Fruit fly (Drosophila melanogaster): Measurements from ENCODE around the gene CG33986.

DNA sequence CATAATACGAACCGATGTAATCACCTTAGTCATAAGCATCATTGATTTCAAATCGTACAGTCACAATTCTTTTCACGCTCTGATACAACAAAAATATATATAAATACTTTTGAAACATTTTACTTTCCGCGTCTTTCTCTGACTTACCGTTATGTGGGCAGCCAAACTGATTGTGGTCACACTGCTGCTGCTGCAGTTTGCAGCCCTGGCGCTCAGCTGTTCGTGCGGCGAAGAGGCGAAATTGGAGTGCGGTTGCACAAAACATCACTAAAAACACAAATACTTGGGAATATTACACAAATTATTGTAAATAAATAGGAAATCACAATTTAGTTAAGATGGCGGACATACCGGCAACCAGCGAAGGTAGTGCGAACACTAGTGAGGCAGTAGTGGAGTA is 15.7 kb downstream of the CG33986 start, which contains the start of the genes gdl and gdl-ORF39:
- no peak for TF ChIP-seq Vsx2 (GFP tag; optimal IDR thresholded peaks at IDR 0.05; ENCODE audit: partially characterized antibody)
- no peak for TF ChIP-seq Myc (optimal IDR thresholded peaks at IDR 0.05)
- TF ChIP-seq h (GFP tag; optimal IDR thresholded peaks at IDR 0.05): no peak
- no peak for TF ChIP-seq jim (GFP tag; optimal IDR thresholded peaks at IDR 0.05)
- TF ChIP-seq fru (GFP tag; optimal IDR thresholded peaks at IDR 0.05): no peak
- TF ChIP-seq foxo (GFP tag; optimal IDR thresholded peaks at IDR 0.05): no peak
- no peak for TF ChIP-seq OdsH (GFP tag; optimal IDR thresholded peaks at IDR 0.05)
